Worm (Caenorhabditis elegans) whole organism, early embryonic: Measurements from ENCODE around the gene mes-2.

Source experiments
- B0310.2 ChIP-seq: sonication (generic microtip); optimal IDR thresholded peaks from 2 replicates; lab custom pipeline; 2016; ENCODE audit warnings: mild to moderate bottlenecking, missing genetic modification characterization, missing compliant biosample characterization
- ama-1 ChIP-seq: fragments of 150-350 bp; optimal IDR thresholded peaks from 2 replicates; lab custom pipeline; 2014
- flt-1 ChIP-seq: fragments of 200-800 bp; sonication (Bioruptor generic); IDR thresholded peaks from 2 replicates; pipeline ENCODE4 v1.3.6; 2022; ENCODE audit warnings: missing genetic modification characterization, missing compliant biosample characterization
- tbx-11 ChIP-seq: fragments of 200-800 bp; sonication (Bioruptor generic); IDR thresholded peaks from 2 replicates; pipeline ENCODE4 v1.3.6; 2022; ENCODE audit warnings: missing genetic modification characterization, missing compliant biosample characterization

DNA sequence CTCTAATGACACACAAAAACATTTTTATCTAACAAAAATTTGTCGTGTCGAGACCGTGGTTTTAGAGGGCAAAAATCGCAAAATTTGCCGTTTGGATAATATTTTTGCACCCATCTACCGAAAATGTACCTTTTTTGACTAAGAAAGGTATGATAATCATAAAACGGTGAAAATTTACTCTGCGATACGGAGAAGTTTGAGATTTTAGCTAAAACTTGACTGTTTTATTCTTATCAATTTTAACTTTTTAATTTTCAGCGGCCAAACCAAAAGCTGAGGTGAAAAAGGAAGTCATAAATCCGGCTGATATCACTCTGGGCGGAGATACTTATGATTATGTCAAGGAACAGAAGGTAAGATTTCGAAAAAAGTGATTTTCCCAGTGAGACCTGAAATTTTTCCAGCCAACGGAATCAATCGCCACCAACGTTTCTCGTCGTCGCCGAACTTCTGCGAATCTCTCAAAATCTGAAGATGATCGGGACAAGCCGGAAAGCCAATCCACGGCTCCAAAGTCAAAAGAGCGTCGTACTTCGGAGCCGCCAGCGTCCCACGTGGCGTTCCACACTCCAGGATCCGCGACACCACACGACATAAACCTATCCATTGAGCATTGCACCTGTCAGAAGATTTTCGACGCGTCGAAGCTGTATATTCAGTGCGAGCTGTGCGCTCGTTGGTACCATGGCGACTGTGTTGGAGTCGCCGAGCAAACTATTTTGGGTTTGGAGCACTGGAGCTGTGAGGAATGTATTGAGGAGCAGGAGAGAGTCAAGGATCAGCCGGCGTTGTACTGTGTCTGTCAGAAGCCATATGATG lies 22.6 kb downstream of the mes-2 start:
- TF ChIP-seq tbx-11 = no peak
- TF ChIP-seq B0310.2 = no peak
- no peak for TF ChIP-seq flt-1
- peak; percentile 83 for TF ChIP-seq ama-1 (lab: Kevin White, UChicago)
